Worm (Caenorhabditis elegans): ENCODE data around the gene DC2.5.
A peak's percentile ranks its signal among the peaks of the same experiment; 100 is the strongest.

Gene DC2.5

ce11 chrV:176870-177467 lies 35.6 kb downstream of the DC2.5 start, which contains the start of gene cul-3 (continued):
- peak; percentile 56 for TF ChIP-seq lin-54 (GFP tag; optimal IDR thresholded peaks at IDR 0.05)
- TF ChIP-seq pha-4 (tag; optimal IDR thresholded peaks at IDR 0.05) = no peak
- TF ChIP-seq ama-1 (optimal IDR thresholded peaks at IDR 0.05) = no peak
- TF ChIP-seq ama-1 (GFP tag; optimal IDR thresholded peaks at IDR 0.05) = no peak
- TF ChIP-seq egl-44 (GFP tag; IDR thresholded peaks at IDR 0.05) = no peak
- TF ChIP-seq madf-10 (tag; optimal IDR thresholded peaks at IDR 0.05) = no peak
- TF ChIP-seq ztf-6 (GFP tag; IDR thresholded peaks at IDR 0.05) = no peak
- no peak for TF ChIP-seq hsf-1 (GFP tag; IDR thresholded peaks at IDR 0.05)
- TF ChIP-seq cebp-1 (GFP tag; IDR thresholded peaks at IDR 0.05) = no peak
- TF ChIP-seq cebp-1 (tag; optimal IDR thresholded peaks at IDR 0.05) = peak; percentile 49
- TF ChIP-seq madf-3 (GFP tag; IDR thresholded peaks at IDR 0.05) = no peak
- TF ChIP-seq B0336.3 (GFP tag; IDR thresholded peaks at IDR 0.05) = no peak
- no peak for TF ChIP-seq lag-1 (GFP tag; IDR thresholded peaks at IDR 0.05)
- no peak for TF ChIP-seq bed-1 (GFP tag; IDR thresholded peaks at IDR 0.05)
- TF ChIP-seq ceh-27 (GFP tag; optimal IDR thresholded peaks at IDR 0.05) = no peak
- no peak for TF ChIP-seq athp-1 (tag; optimal IDR thresholded peaks at IDR 0.05)
- no peak for TF ChIP-seq gei-17 (GFP tag; optimal IDR thresholded peaks at IDR 0.05)
- TF ChIP-seq rpc-1 (optimal IDR thresholded peaks at IDR 0.05) = no peak
- TF ChIP-seq rpc-1 (tag; optimal IDR thresholded peaks at IDR 0.05) = no peak
- TF ChIP-seq him-1 (tag; optimal IDR thresholded peaks at IDR 0.05) = peak; percentile 74
- TF ChIP-seq F49E8.2 (tag; optimal IDR thresholded peaks at IDR 0.05; ENCODE audit: insufficient read depth) = peak; percentile 16
- TF ChIP-seq Y53F4B.3 (GFP tag; IDR thresholded peaks at IDR 0.05) = no peak
- TF ChIP-seq F22D6.2 (tag; optimal IDR thresholded peaks at IDR 0.05) = no peak
- no peak for TF ChIP-seq unc-62 (GFP tag; optimal IDR thresholded peaks at IDR 0.05)
- no peak for TF ChIP-seq chd-7 (tag; optimal IDR thresholded peaks at IDR 0.05)
- TF ChIP-seq lin-40 (tag; optimal IDR thresholded peaks at IDR 0.05) = peak; percentile 77
- TF ChIP-seq unc-130 (GFP tag; optimal IDR thresholded peaks at IDR 0.05) = no peak
- peak; percentile 5 for TF ChIP-seq efl-1 (GFP tag; optimal IDR thresholded peaks at IDR 0.05)
- TF ChIP-seq dpl-1 (GFP tag; optimal IDR thresholded peaks at IDR 0.05) = no peak
- TF ChIP-seq ceh-100 (GFP tag; IDR thresholded peaks at IDR 0.05) = no peak
- 0 out of 2 replicates have a peak, but pooled peaks have one; percentile 11 for TF ChIP-seq hmg-1.2 (GFP tag; IDR thresholded peaks at IDR 0.05)
- no peak for TF ChIP-seq attf-6 (GFP tag; IDR thresholded peaks at IDR 0.05)
- no peak for TF ChIP-seq snpc-4 (GFP tag; optimal IDR thresholded peaks at IDR 0.05)
- TF ChIP-seq snpc-4 (tag; optimal IDR thresholded peaks at IDR 0.05) = peak in 1 of 4 experiments; percentile 9
- peak; percentile 39 for TF ChIP-seq lsl-1 (GFP tag; optimal IDR thresholded peaks at IDR 0.05)
- peak in 1 of 3 experiments; percentile 24 for TF ChIP-seq lin-35 (GFP tag; optimal IDR thresholded peaks at IDR 0.05)
- no peak for TF ChIP-seq xnd-1 (tag; optimal IDR thresholded peaks at IDR 0.05)

- TF ChIP-seq ztf-6 (GFP tag; IDR thresholded peaks at IDR 0.05) = no peak
- TF ChIP-seq akir-1 (GFP tag; optimal IDR thresholded peaks at IDR 0.05) = no peak
- no peak for TF ChIP-seq F57C9.4 (tag; optimal IDR thresholded peaks at IDR 0.05)
- no peak for TF ChIP-seq efl-1 (GFP tag; optimal IDR thresholded peaks at IDR 0.05)
- no peak for TF ChIP-seq nhr-120 (GFP tag; IDR thresholded peaks at IDR 0.05)
- TF ChIP-seq tlf-1 (GFP tag; optimal IDR thresholded peaks at IDR 0.05) = no peak
- TF ChIP-seq nfya-2 (GFP tag; IDR thresholded peaks at IDR 0.05) = no peak
- TF ChIP-seq ztf-22 (GFP tag; optimal IDR thresholded peaks at IDR 0.05) = no peak
- no peak for TF ChIP-seq lin-26 (GFP tag; IDR thresholded peaks at IDR 0.05)
- TF ChIP-seq madf-10 (tag; optimal IDR thresholded peaks at IDR 0.05) = no peak
- no peak for TF ChIP-seq fkh-3 (tag; optimal IDR thresholded peaks at IDR 0.05)
- TF ChIP-seq atf-7 (tag; optimal IDR thresholded peaks at IDR 0.05) = no peak
- TF ChIP-seq F49E8.2 (tag; optimal IDR thresholded peaks at IDR 0.05; ENCODE audit: insufficient read depth) = no peak
- TF ChIP-seq mes-4 (tag; optimal IDR thresholded peaks at IDR 0.05) = no peak
- no peak for TF ChIP-seq mel-28 (tag; optimal IDR thresholded peaks at IDR 0.05; ENCODE audit: borderline replicate concordance)
Observed at ce11 chrV:174520-174919, 38.1 kb downstream of the DC2.5 start.
